Worm (Caenorhabditis elegans) whole organism, L2 larva: ENCODE data around the gene F35H12.1.

Experiments used
- C34F6.9 ChIP-seq: fragments of 150-350 bp; optimal IDR thresholded peaks from 2 replicates; lab custom pipeline; 2014; ENCODE audit warnings: missing biosample characterization, missing genetic modification characterization
- R02D3.7 ChIP-seq: fragments of 150-350 bp; optimal IDR thresholded peaks from 2 replicates; lab custom pipeline; 2014; ENCODE audit warnings: missing biosample characterization, missing genetic modification characterization
- Y55F3AM.14 ChIP-seq: fragments of 200-800 bp; sonication (Bioruptor generic); optimal IDR thresholded peaks from 2 replicates; lab custom pipeline; 2018; ENCODE audit warnings: mild to moderate bottlenecking, missing genetic modification characterization, missing compliant biosample characterization
- ZK546.5 ChIP-seq: sonication (generic microtip); optimal IDR thresholded peaks from 2 replicates; lab custom pipeline; 2017; ENCODE audit warnings: missing biosample characterization, missing genetic modification characterization
- alr-1 ChIP-seq: fragments of 150-350 bp; optimal IDR thresholded peaks from 2 replicates; lab custom pipeline; 2014; ENCODE audit warnings: missing biosample characterization, missing genetic modification characterization
- aly-2 ChIP-seq: fragments of 150-350 bp; optimal IDR thresholded peaks from 2 replicates; lab custom pipeline; 2014; ENCODE audit warnings: missing biosample characterization, missing genetic modification characterization
- ama-1 ChIP-seq: fragments of 150-350 bp; optimal IDR thresholded peaks from 2 replicates; lab custom pipeline; 2018; ENCODE audit warnings: inconsistent platforms
- blmp-1 ChIP-seq: sonication (generic microtip); optimal IDR thresholded peaks from 2 replicates; lab custom pipeline; 2017; ENCODE audit warnings: missing genetic modification characterization, mild to moderate bottlenecking, missing compliant biosample characterization, antibody characterized with exemption, moderate library complexity; ENCODE audit not compliant: insufficient read depth
- ceh-82 ChIP-seq: fragments of 150-350 bp; optimal IDR thresholded peaks from 2 replicates; lab custom pipeline; 2014; ENCODE audit warnings: missing biosample characterization, missing genetic modification characterization
- crh-2 ChIP-seq: sonication (generic microtip); optimal IDR thresholded peaks from 2 replicates; lab custom pipeline; 2017; ENCODE audit warnings: missing biosample characterization, missing genetic modification characterization
- dmd-4 ChIP-seq: sonication (generic microtip); optimal IDR thresholded peaks from 2 replicates; lab custom pipeline; 2017; ENCODE audit warnings: missing biosample characterization, missing genetic modification characterization
- fos-1 ChIP-seq: fragments of 150-350 bp; optimal IDR thresholded peaks from 2 replicates; lab custom pipeline; 2014; ENCODE audit warnings: missing biosample characterization, missing genetic modification characterization
- lin-11 ChIP-seq: fragments of 150-350 bp; sonication (generic microtip); optimal IDR thresholded peaks from 2 replicates; lab custom pipeline; 2014; ENCODE audit warnings: missing biosample characterization, missing genetic modification characterization, inconsistent platforms, mixed read lengths
- lin-13 ChIP-seq: fragments of 150-350 bp; optimal IDR thresholded peaks from 2 replicates; lab custom pipeline; 2014; ENCODE audit warnings: missing biosample characterization, missing genetic modification reagents, missing genetic modification characterization
- lsy-2 ChIP-seq, 2 experiments: fragments of 150-350 bp in 1 of 2; sonication (generic microtip) in 1 of 2; optimal IDR thresholded peaks; 2 replicates each; lab custom pipeline; 2014 to 2017; ENCODE audit warnings: missing biosample characterization in 2 of 2, missing genetic modification characterization in 2 of 2
- mab-5 ChIP-seq: fragments of 150-350 bp; optimal IDR thresholded peaks from 2 replicates; lab custom pipeline; 2014; ENCODE audit warnings: missing biosample characterization, missing genetic modification characterization
- mbf-1 ChIP-seq: sonication (generic microtip); optimal IDR thresholded peaks from 2 replicates; lab custom pipeline; 2017; ENCODE audit warnings: missing biosample characterization, missing genetic modification characterization
- mdl-1 ChIP-seq, 2 experiments: fragments of 150-350 bp in 1 of 2; sonication (generic microtip) in 1 of 2; optimal IDR thresholded peaks; 2 replicates each; lab custom pipeline; 2017; ENCODE audit warnings: missing biosample characterization in 2 of 2, missing genetic modification characterization in 2 of 2
- nhr-10 ChIP-seq: sonication (generic microtip); optimal IDR thresholded peaks from 2 replicates; lab custom pipeline; 2017; ENCODE audit warnings: missing biosample characterization, missing genetic modification characterization
- nhr-11 ChIP-seq: fragments of 150-350 bp; optimal IDR thresholded peaks from 2 replicates; lab custom pipeline; 2014; ENCODE audit warnings: missing biosample characterization, missing genetic modification characterization
- nhr-12 ChIP-seq: fragments of 150-350 bp; optimal IDR thresholded peaks from 2 replicates; lab custom pipeline; 2014; ENCODE audit warnings: missing biosample characterization, missing genetic modification characterization
- nhr-129 ChIP-seq: fragments of 150-350 bp; optimal IDR thresholded peaks from 2 replicates; lab custom pipeline; 2014; ENCODE audit warnings: missing biosample characterization, missing genetic modification characterization
- nhr-21 ChIP-seq: fragments of 150-350 bp; optimal IDR thresholded peaks from 2 replicates; lab custom pipeline; 2014; ENCODE audit warnings: missing biosample characterization, missing genetic modification characterization
- nhr-23 ChIP-seq: fragments of 150-350 bp; optimal IDR thresholded peaks from 2 replicates; lab custom pipeline; 2014; ENCODE audit warnings: missing biosample characterization, missing genetic modification reagents, missing genetic modification characterization
- nhr-237 ChIP-seq: fragments of 150-350 bp; optimal IDR thresholded peaks from 2 replicates; lab custom pipeline; 2014; ENCODE audit warnings: missing biosample characterization, missing genetic modification characterization
- nhr-77 ChIP-seq: fragments of 150-350 bp; optimal IDR thresholded peaks from 2 replicates; lab custom pipeline; 2014; ENCODE audit warnings: missing biosample characterization, missing genetic modification characterization
- peb-1 ChIP-seq: fragments of 150-350 bp; optimal IDR thresholded peaks from 2 replicates; lab custom pipeline; 2014; ENCODE audit warnings: missing biosample characterization, missing genetic modification characterization
- sem-4 ChIP-seq: fragments of 150-350 bp; optimal IDR thresholded peaks from 2 replicates; lab custom pipeline; 2014; ENCODE audit warnings: missing biosample characterization, missing genetic modification reagents, missing genetic modification characterization
- sma-3 ChIP-seq: sonication (generic microtip); optimal IDR thresholded peaks from 2 replicates; lab custom pipeline; 2016; ENCODE audit warnings: missing genetic modification reagents, missing genetic modification characterization, missing compliant biosample characterization
- sma-9 ChIP-seq, 2 experiments: fragments of 150-350 bp in 1 of 2; sonication (generic microtip) in 1 of 2; optimal IDR thresholded peaks; 2 replicates each; lab custom pipeline; 2014 to 2016; ENCODE audit warnings: missing genetic modification characterization in 2 of 2, mild to moderate bottlenecking in 1 of 2, missing biosample characterization in 1 of 2, missing compliant biosample characterization in 1 of 2, missing genetic modification reagents in 1 of 2, moderate library complexity in 1 of 2
- snpc-4 ChIP-seq: fragments of 150-350 bp; optimal IDR thresholded peaks from 2 replicates; lab custom pipeline; 2014; ENCODE audit warnings: missing biosample characterization, missing genetic modification characterization
- unc-39 ChIP-seq: fragments of 150-350 bp; optimal IDR thresholded peaks from 2 replicates; lab custom pipeline; 2014; ENCODE audit warnings: missing biosample characterization, missing genetic modification characterization
- unc-55 ChIP-seq: fragments of 150-350 bp; sonication (generic microtip); optimal IDR thresholded peaks from 3 replicates; lab custom pipeline; 2014; ENCODE audit warnings: missing biosample characterization, missing genetic modification reagents, missing genetic modification characterization
- unc-62 ChIP-seq: fragments of 150-350 bp; optimal IDR thresholded peaks from 2 replicates; lab custom pipeline; 2014; ENCODE audit warnings: missing biosample characterization, missing genetic modification reagents, missing genetic modification characterization
- zag-1 ChIP-seq: fragments of 150-350 bp; optimal IDR thresholded peaks from 2 replicates; lab custom pipeline; 2014; ENCODE audit warnings: missing biosample characterization, missing genetic modification characterization
- ztf-1 ChIP-seq: fragments of 200-800 bp; sonication (Bioruptor generic); conservative IDR thresholded peaks from 2 replicates; pipeline ENCODE4 v1.3.6; 2022; ENCODE audit warnings: missing genetic modification characterization, missing compliant biosample characterization
- ztf-11 ChIP-seq: sonication (generic microtip); optimal IDR thresholded peaks from 2 replicates; lab custom pipeline; 2017; ENCODE audit warnings: missing biosample characterization, missing genetic modification characterization

F35H12.1 gene

ce11 chrX:932874-933273 lies 730 bp upstream of the F35H12.1 start:
- peak; percentile 54 for TF ChIP-seq nhr-129 (tag; lab: Kevin White, UChicago)
- TF ChIP-seq nhr-12 (tag; lab: Kevin White, UChicago) = no peak
- peak; percentile 52 for TF ChIP-seq zag-1 (tag; lab: Kevin White, UChicago)
- peak in 1 of 2 experiments; percentile 57 for TF ChIP-seq mdl-1 (tag; optimal IDR thresholded peaks at IDR 0.05; lab: Kevin White, UChicago)
- TF ChIP-seq crh-2 = peak; percentile 51
- no peak for TF ChIP-seq blmp-1 (tag; lab: Kevin White, UChicago)
- peak in 1 of 2 experiments; percentile 40 for TF ChIP-seq lsy-2 (tag; optimal IDR thresholded peaks at IDR 0.05; lab: Kevin White, UChicago)
- TF ChIP-seq C34F6.9 (tag; lab: Kevin White, UChicago) = peak; percentile 43
- peak; percentile 72 for TF ChIP-seq unc-55

- TF ChIP-seq ztf-1 (GFP tag; lab: Robert Waterston, UW) (no peak), ama-1 (lab: Kevin White, UChicago) (no peak), mbf-1 (tag; lab: Kevin White, UChicago) (no peak), Y55F3AM.14 (no peak), nhr-129 (tag; lab: Kevin White, UChicago) (no peak), peb-1 (tag; lab: Kevin White, UChicago) (no peak), lsy-2 (tag; optimal IDR thresholded peaks at IDR 0.05; lab: Kevin White, UChicago) (no peak), snpc-4 (tag; lab: Kevin White, UChicago) (peak; percentile 73)
Observed at ce11 chrX:936013-936412, 2.4 kb downstream of the F35H12.1 start.

ce11 chrX:938269-938883 lies 4.8 kb downstream of the F35H12.1 start, which contains the start of gene F53H8.3:
TSS of gene F53H8.3 (plus strand) at chrX:938543.
- peak; percentile 75 for TF ChIP-seq fos-1 (tag; lab: Kevin White, UChicago)
- no peak for TF ChIP-seq snpc-4 (tag; lab: Kevin White, UChicago)

- TF ChIP-seq nhr-237 (tag; lab: Kevin White, UChicago) (no peak), alr-1 (no peak), blmp-1 (tag; lab: Kevin White, UChicago) (no peak), C34F6.9 (tag; lab: Kevin White, UChicago) (no peak), fos-1 (tag; lab: Kevin White, UChicago) (peak; percentile 25), zag-1 (tag; lab: Kevin White, UChicago) (no peak), lin-13 (GFP tag; lab: Kevin White, UChicago) (no peak), unc-39 (tag; lab: Kevin White, UChicago) (no peak), snpc-4 (tag; lab: Kevin White, UChicago) (no peak), crh-2 (peak; percentile 64), nhr-10 (tag; lab: Kevin White, UChicago) (no peak), sem-4 (tag; lab: Kevin White, UChicago) (no peak), peb-1 (tag; lab: Kevin White, UChicago) (no peak), unc-62 (GFP tag; lab: Kevin White, UChicago) (no peak), R02D3.7 (tag; lab: Kevin White, UChicago) (no peak), sma-3 (GFP tag; lab: Kevin White, UChicago) (peak; percentile 2), aly-2 (tag; lab: Kevin White, UChicago) (no peak), ZK546.5 (tag; lab: Kevin White, UChicago) (no peak), nhr-11 (tag; lab: Kevin White, UChicago) (no peak), unc-55 (no peak), dmd-4 (no peak), nhr-12 (tag; lab: Kevin White, UChicago) (no peak), nhr-129 (tag; lab: Kevin White, UChicago) (no peak), lin-11 (no peak), nhr-23 (tag; lab: Kevin White, UChicago) (no peak)
Observed at ce11 chrX:945669-946068, 12.1 kb downstream of the F35H12.1 start.

- no peak for TF ChIP-seq zag-1 (tag; lab: Kevin White, UChicago)
- no peak for TF ChIP-seq ceh-82 (tag; lab: Kevin White, UChicago)
- no peak for TF ChIP-seq nhr-21 (tag; lab: Kevin White, UChicago)
- no peak for TF ChIP-seq nhr-77
- no peak for TF ChIP-seq nhr-237 (tag; lab: Kevin White, UChicago)
- no peak for TF ChIP-seq nhr-12 (tag; lab: Kevin White, UChicago)
- TF ChIP-seq snpc-4 (tag; lab: Kevin White, UChicago) = no peak
- no peak for TF ChIP-seq mab-5 (tag; lab: Kevin White, UChicago)
- TF ChIP-seq dmd-4 = no peak
- no peak for TF ChIP-seq ztf-11 (tag; lab: Kevin White, UChicago)
- TF ChIP-seq lin-11 = no peak
- TF ChIP-seq unc-39 (tag; lab: Kevin White, UChicago) = no peak
- TF ChIP-seq sma-9 (GFP tag; optimal IDR thresholded peaks at IDR 0.05; lab: Kevin White, UChicago) = no peak
- no peak for TF ChIP-seq sma-9 (tag; optimal IDR thresholded peaks at IDR 0.05; lab: Kevin White, UChicago)
Observed at ce11 chrX:947885-948284, 14.3 kb downstream of the F35H12.1 start.
